Fruit fly (Drosophila melanogaster): Measurements from ENCODE around the gene CG7179.

CG7179 gene

dm6 chr2L:7799804-7800433, 22.1 kb upstream of the CG7179 start, which contains the start of the genes Herp and r2d2:
Gene Herp, minus strand, starts transcription at chr2L:7800058.
Gene r2d2, plus strand, starts transcription at chr2L:7800147.
- TF ChIP-seq CG32264 (GFP tag; optimal IDR thresholded peaks at IDR 0.05): peak; percentile 72
- TF ChIP-seq CrebA (GFP tag; optimal IDR thresholded peaks at IDR 0.05; ENCODE audit: borderline replicate concordance): no peak
- peak; percentile 86 for TF ChIP-seq rgr (GFP tag; optimal IDR thresholded peaks at IDR 0.05)
- TF ChIP-seq Vsx2 (GFP tag; optimal IDR thresholded peaks at IDR 0.05; ENCODE audit: partially characterized antibody): no peak
- no peak for TF ChIP-seq Hr83 (GFP tag; optimal IDR thresholded peaks at IDR 0.05; ENCODE audit: poor library complexity, severe bottlenecking)
- TF ChIP-seq Abd-B (GFP tag; optimal IDR thresholded peaks at IDR 0.05): no peak
- TF ChIP-seq OdsH (GFP tag; optimal IDR thresholded peaks at IDR 0.05): peak; percentile 80
- TF ChIP-seq fru (GFP tag; optimal IDR thresholded peaks at IDR 0.05): peak; percentile 90
- TF ChIP-seq Rel (GFP tag; optimal IDR thresholded peaks at IDR 0.05): no peak
- TF ChIP-seq Rel (tag; optimal IDR thresholded peaks at IDR 0.05): peak; percentile 70
- no peak for TF ChIP-seq Hr78 (GFP tag; optimal IDR thresholded peaks at IDR 0.05)
- TF ChIP-seq sage (GFP tag; optimal IDR thresholded peaks at IDR 0.05): no peak
- TF ChIP-seq jim (GFP tag; optimal IDR thresholded peaks at IDR 0.05): no peak
- TF ChIP-seq dl (GFP tag; optimal IDR thresholded peaks at IDR 0.05; ENCODE audit: insufficient read depth in 1 of 2, partially characterized antibody in 2 of 2): no peak
- TF ChIP-seq HLH106 (tag; optimal IDR thresholded peaks at IDR 0.05): peak; percentile 94
- peak; percentile 95 for TF ChIP-seq Myc (optimal IDR thresholded peaks at IDR 0.05)
- peak; percentile 90 for TF ChIP-seq sv (GFP tag; optimal IDR thresholded peaks at IDR 0.05)
- no peak for TF ChIP-seq Dif (GFP tag; optimal IDR thresholded peaks at IDR 0.05; ENCODE audit: partially characterized antibody)
- peak; percentile 61 for TF ChIP-seq Jra (GFP tag; optimal IDR thresholded peaks at IDR 0.05)
- TF ChIP-seq usp (GFP tag; optimal IDR thresholded peaks at IDR 0.05): no peak
- no peak for TF ChIP-seq Dfd (GFP tag; optimal IDR thresholded peaks at IDR 0.05)
- peak; percentile 52 for TF ChIP-seq dsf (GFP tag; optimal IDR thresholded peaks at IDR 0.05; ENCODE audit: borderline replicate concordance)
- peak; percentile 89 for TF ChIP-seq ey (GFP tag; optimal IDR thresholded peaks at IDR 0.05)
- peak; percentile 17 for TF ChIP-seq GATAd (GFP tag; optimal IDR thresholded peaks at IDR 0.05)
- TF ChIP-seq dmrt93B (GFP tag; optimal IDR thresholded peaks at IDR 0.05): peak; percentile 81
- peak; percentile 88 for TF ChIP-seq h (GFP tag; optimal IDR thresholded peaks at IDR 0.05)
- no peak for TF ChIP-seq tai (GFP tag; optimal IDR thresholded peaks at IDR 0.05)
- TF ChIP-seq N (GFP tag; optimal IDR thresholded peaks at IDR 0.05): no peak
- TF ChIP-seq CG9705 (GFP tag; optimal IDR thresholded peaks at IDR 0.05): peak; percentile 91
- no peak for TF ChIP-seq pan (optimal IDR thresholded peaks at IDR 0.05)
- TF ChIP-seq woc (GFP tag; optimal IDR thresholded peaks at IDR 0.05): peak; percentile 98
- TF ChIP-seq psq (GFP tag; optimal IDR thresholded peaks at IDR 0.05): peak; percentile 75
- TF ChIP-seq Sp1 (GFP tag; optimal IDR thresholded peaks at IDR 0.05): peak; percentile 92
- TF ChIP-seq Hnf4 (GFP tag; optimal IDR thresholded peaks at IDR 0.05): peak; percentile 79
- peak; percentile 71 for TF ChIP-seq brk (GFP tag; optimal IDR thresholded peaks at IDR 0.05)
- TF ChIP-seq Mio (GFP tag; optimal IDR thresholded peaks at IDR 0.05): no peak
- peak; percentile 88 for TF ChIP-seq br (GFP tag; optimal IDR thresholded peaks at IDR 0.05)
- TF ChIP-seq foxo (GFP tag; optimal IDR thresholded peaks at IDR 0.05): peak in 1 of 2 experiments; percentile 92
- no peak for TF ChIP-seq lola (GFP tag; optimal IDR thresholded peaks at IDR 0.05)

DNA sequence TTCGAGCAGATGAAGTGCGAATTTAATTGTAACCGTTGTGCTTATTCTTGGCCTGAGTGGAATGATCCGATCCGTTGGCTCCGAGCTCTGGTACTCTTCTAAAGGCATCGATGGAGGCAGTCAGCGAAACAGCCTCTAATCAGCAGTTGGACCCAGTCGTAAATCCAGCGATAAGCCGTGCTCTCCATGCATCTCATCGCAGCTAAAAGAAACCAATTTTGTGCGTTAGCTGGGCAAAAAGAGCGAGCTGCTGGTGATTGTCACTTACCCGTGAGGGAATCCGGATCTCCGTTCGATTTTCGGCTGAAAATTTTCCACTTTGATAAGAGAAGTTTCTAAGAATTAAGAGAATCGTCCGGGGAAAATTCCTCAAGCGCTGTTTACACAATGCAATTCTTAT, 18.0 kb upstream of the CG7179 start, which contains the start of gene LKRSDH:
TSS of gene LKRSDH (minus strand) at position 101 of the 400 bp plus-strand sequence.
- TF ChIP-seq Hr83 (GFP tag; optimal IDR thresholded peaks at IDR 0.05; ENCODE audit: poor library complexity, severe bottlenecking): no peak
- no peak for TF ChIP-seq tai (GFP tag; optimal IDR thresholded peaks at IDR 0.05)
- TF ChIP-seq Myc (optimal IDR thresholded peaks at IDR 0.05): no peak
- peak in 1 of 2 experiments; percentile 36 for TF ChIP-seq dl (GFP tag; optimal IDR thresholded peaks at IDR 0.05; ENCODE audit: insufficient read depth in 1 of 2, partially characterized antibody in 2 of 2)
